Fruit fly (Drosophila melanogaster) whole organism, embryonic: ENCODE measurements around the gene Tfb4.

Source experiments
- Antp ChIP-seq: fragments of 200-800 bp; sonication (Bioruptor generic); optimal IDR thresholded peaks from 3 replicates; lab custom pipeline; 2016; ENCODE audit warnings: missing biosample characterization, missing genetic modification characterization
- CG10267 ChIP-seq: fragments of 200-800 bp; sonication (Bioruptor generic); optimal IDR thresholded peaks from 2 replicates; lab custom pipeline; 2018; ENCODE audit warnings: missing biosample characterization, mild to moderate bottlenecking, missing genetic modification characterization, moderate library complexity
- CG17568 ChIP-seq: fragments of 200-800 bp; sonication (Bioruptor generic); optimal IDR thresholded peaks from 2 replicates; lab custom pipeline; 2018; ENCODE audit warnings: missing biosample characterization, mild to moderate bottlenecking, missing genetic modification characterization, moderate library complexity
- CG17912 ChIP-seq: fragments of 200-800 bp; sonication (Bioruptor generic); optimal IDR thresholded peaks from 2 replicates; lab custom pipeline; 2018; ENCODE audit warnings: missing biosample characterization, mild to moderate bottlenecking, missing genetic modification characterization
- Tbp ChIP-seq: fragments of >200 bp; optimal IDR thresholded peaks from 2 replicates; lab custom pipeline; 2018; ENCODE audit warnings: missing biosample characterization, missing genetic modification characterization
- dm ChIP-seq: fragments of 200-800 bp; sonication (Bioruptor generic); optimal IDR thresholded peaks from 3 replicates; lab custom pipeline; 2016; ENCODE audit warnings: missing biosample characterization, missing genetic modification characterization

- TF ChIP-seq dm (no peak), CG10267 (tag; lab: Kevin White, UChicago) (no peak), Tbp (no peak), CG17912 (GFP tag; lab: Kevin White, UChicago) (no peak), CG17568 (no peak), Antp (GFP tag; lab: Kevin White, UChicago) (no peak)
Observed at dm6 chr2L:1147656-1148055, 2.8 kb downstream of the Tfb4 start.
